Worm (Caenorhabditis elegans) whole organism, midembryonic: Measurements from ENCODE around the gene C49A9.5.

ENCODE experiments used
- T22C8.4 ChIP-seq: fragments of 200-800 bp; sonication (Bioruptor generic); IDR thresholded peaks from 2 replicates; pipeline ENCODE4 v1.3.6; 2022; ENCODE audit warnings: missing genetic modification characterization, missing compliant biosample characterization
- cog-1 ChIP-seq: sonication (generic microtip); optimal IDR thresholded peaks from 2 replicates; lab custom pipeline; 2016; ENCODE audit warnings: missing genetic modification characterization, missing compliant biosample characterization
- flt-1 ChIP-seq: fragments of 200-800 bp; sonication (Bioruptor generic); IDR thresholded peaks from 2 replicates; pipeline ENCODE4 v1.3.6; 2022; ENCODE audit warnings: missing genetic modification characterization, missing compliant biosample characterization
- klf-2 ChIP-seq: fragments of 200-800 bp; sonication (Bioruptor generic); conservative IDR thresholded peaks from 2 replicates; pipeline ENCODE4 v1.3.6; 2022; ENCODE audit warnings: missing genetic modification reagents, missing genetic modification characterization, missing compliant biosample characterization
- med-1 ChIP-seq: sonication (generic microtip); optimal IDR thresholded peaks from 2 replicates; lab custom pipeline; 2017; ENCODE audit warnings: missing genetic modification characterization, mild to moderate bottlenecking, missing compliant biosample characterization, antibody characterized with exemption, missing genetic modification reagents; ENCODE audit not compliant: insufficient read depth
- ref-1 ChIP-seq: fragments of 200-800 bp; sonication (Bioruptor generic); conservative IDR thresholded peaks from 2 replicates; pipeline ENCODE4 v1.3.6; 2022; ENCODE audit warnings: missing genetic modification reagents, missing genetic modification characterization, missing compliant biosample characterization
- tab-1 ChIP-seq: fragments of 200-800 bp; sonication (Bioruptor generic); IDR thresholded peaks from 2 replicates; pipeline ENCODE4 v1.3.6; 2022; ENCODE audit warnings: missing genetic modification characterization, missing compliant biosample characterization
- ztf-23 ChIP-seq: fragments of 200-800 bp; sonication (Bioruptor generic); IDR thresholded peaks from 2 replicates; pipeline ENCODE4 v1.3.6; 2022; ENCODE audit warnings: missing genetic modification reagents, missing genetic modification characterization, missing compliant biosample characterization
- ztf-29 ChIP-seq: fragments of 200-800 bp; sonication (Bioruptor generic); IDR thresholded peaks from 2 replicates; pipeline ENCODE4 v1.3.6; 2022; ENCODE audit warnings: missing genetic modification reagents, missing genetic modification characterization, missing compliant biosample characterization

C49A9.5 gene

ce11 chrIV:6213403-6213802, at the start of gene C49A9.5:
Gene C49A9.5, plus strand, starts transcription at chrIV:6213673.
- TF ChIP-seq klf-2 (GFP tag; lab: Robert Waterston, UW) (no peak), tab-1 (GFP tag; lab: Robert Waterston, UW) (no peak), med-1 (GFP tag; lab: Kevin White, UChicago) (no peak), ref-1 (no peak), flt-1 (GFP tag; lab: Robert Waterston, UW) (no peak)

DNA sequence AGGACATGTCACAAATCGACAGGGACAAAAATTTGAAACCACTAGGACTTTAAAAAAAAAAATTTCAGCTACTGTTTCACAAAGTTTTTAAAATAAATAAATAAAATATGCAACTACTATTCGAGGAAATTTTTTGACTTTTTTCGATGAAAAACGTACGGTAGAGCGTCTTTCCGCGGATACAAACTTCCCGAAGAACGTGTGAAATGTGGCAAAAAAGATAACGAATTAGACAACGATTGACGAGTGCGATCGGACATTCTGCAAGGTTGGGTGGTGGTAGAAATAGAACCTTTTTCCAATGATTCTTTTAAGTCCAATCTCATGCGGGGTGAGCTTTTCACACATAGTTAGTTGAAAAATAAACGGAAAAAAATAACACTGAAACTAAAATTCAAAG, 47.7 kb upstream of the C49A9.5 start:
- TF ChIP-seq flt-1 (GFP tag; lab: Robert Waterston, UW) (no peak), med-1 (GFP tag; lab: Kevin White, UChicago) (no peak), T22C8.4 (GFP tag; lab: Robert Waterston, UW) (no peak), cog-1 (tag; lab: Kevin White, UChicago) (no peak), ztf-29 (GFP tag; lab: Robert Waterston, UW) (no peak), ztf-23 (GFP tag; lab: Robert Waterston, UW) (no peak), klf-2 (GFP tag; lab: Robert Waterston, UW) (no peak), ref-1 (no peak), tab-1 (GFP tag; lab: Robert Waterston, UW) (no peak)

DNA sequence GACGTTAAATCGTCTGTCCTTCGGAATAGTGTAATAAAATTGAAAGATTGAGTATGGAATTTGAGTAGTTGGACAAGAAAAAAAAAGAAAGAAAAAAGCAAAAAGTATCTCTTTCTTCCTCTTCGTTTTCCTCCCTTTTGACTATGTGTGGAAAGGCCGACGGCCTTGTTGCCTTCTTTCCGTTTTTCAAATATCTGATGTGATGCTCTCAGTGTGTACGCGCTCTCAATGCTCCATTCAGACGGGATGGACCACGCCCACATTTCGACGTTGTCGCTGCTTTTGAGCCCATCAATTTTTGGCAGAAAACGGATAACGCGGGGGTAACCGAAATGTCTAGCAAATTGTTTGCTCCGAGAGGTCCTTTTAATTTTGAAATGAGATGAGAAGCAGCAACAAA, 40.5 kb upstream of the C49A9.5 start:
- TF ChIP-seq flt-1 (GFP tag; lab: Robert Waterston, UW) = no peak
- no peak for TF ChIP-seq med-1 (GFP tag; lab: Kevin White, UChicago)
- no peak for TF ChIP-seq T22C8.4 (GFP tag; lab: Robert Waterston, UW)
- no peak for TF ChIP-seq ref-1
- TF ChIP-seq ztf-29 (GFP tag; lab: Robert Waterston, UW) = no peak
- no peak for TF ChIP-seq cog-1 (tag; lab: Kevin White, UChicago)
- no peak for TF ChIP-seq ztf-23 (GFP tag; lab: Robert Waterston, UW)
- no peak for TF ChIP-seq tab-1 (GFP tag; lab: Robert Waterston, UW)
- TF ChIP-seq klf-2 (GFP tag; lab: Robert Waterston, UW) = no peak

DNA sequence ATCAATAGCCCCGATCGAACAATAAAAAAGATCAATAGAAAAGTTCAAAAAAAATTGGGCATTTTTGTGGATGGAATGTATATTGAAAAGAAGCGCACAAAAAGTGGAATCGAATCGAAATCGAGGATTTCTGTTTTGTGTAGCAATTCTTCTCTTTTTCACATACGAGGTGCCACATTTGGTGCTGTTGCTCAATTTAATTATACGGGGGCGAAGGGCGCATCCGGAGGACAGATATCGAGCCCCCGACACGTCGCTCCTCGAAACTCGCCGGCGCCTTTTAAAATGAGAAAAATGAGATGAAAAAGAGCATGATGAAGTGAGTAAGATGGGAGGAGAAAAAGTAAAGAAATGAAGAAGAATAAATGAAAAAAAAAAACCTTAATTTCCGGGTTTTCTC, 36.1 kb upstream of the C49A9.5 start:
- TF ChIP-seq ref-1 = no peak
- no peak for TF ChIP-seq med-1 (GFP tag; lab: Kevin White, UChicago)
- TF ChIP-seq ztf-23 (GFP tag; lab: Robert Waterston, UW) = no peak
- TF ChIP-seq cog-1 (tag; lab: Kevin White, UChicago) = no peak
- TF ChIP-seq T22C8.4 (GFP tag; lab: Robert Waterston, UW) = no peak
- no peak for TF ChIP-seq klf-2 (GFP tag; lab: Robert Waterston, UW)

DNA sequence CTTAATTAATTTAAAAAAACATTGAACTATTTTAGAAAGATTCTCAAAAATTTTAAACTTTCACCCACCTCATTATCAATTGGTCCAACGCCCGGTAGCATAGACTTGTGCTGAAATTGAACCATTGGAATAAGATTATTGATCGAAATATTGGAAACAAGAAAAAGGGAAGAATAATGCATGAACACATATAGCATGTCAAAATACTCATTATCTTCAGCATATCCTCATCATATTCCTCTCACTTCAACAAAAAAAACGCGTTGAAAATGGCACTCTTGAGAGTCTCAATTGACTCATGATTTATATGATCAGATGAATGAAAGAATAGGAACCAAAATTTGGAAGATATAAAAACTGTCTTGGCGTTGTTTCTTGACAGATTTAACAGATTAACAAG, 29.7 kb upstream of the C49A9.5 start, which contains the start of gene unc-77:
Gene unc-77, minus strand, starts transcription at position 101 of the 400 bp plus-strand sequence.
- TF ChIP-seq cog-1 (tag; lab: Kevin White, UChicago) (no peak), tab-1 (GFP tag; lab: Robert Waterston, UW) (no peak), T22C8.4 (GFP tag; lab: Robert Waterston, UW) (no peak), ztf-23 (GFP tag; lab: Robert Waterston, UW) (no peak), klf-2 (GFP tag; lab: Robert Waterston, UW) (no peak), med-1 (GFP tag; lab: Kevin White, UChicago) (no peak), ztf-29 (GFP tag; lab: Robert Waterston, UW) (no peak), flt-1 (GFP tag; lab: Robert Waterston, UW) (no peak)

- no peak for TF ChIP-seq med-1 (GFP tag; lab: Kevin White, UChicago)
- TF ChIP-seq cog-1 (tag; lab: Kevin White, UChicago) = no peak
- TF ChIP-seq ztf-23 (GFP tag; lab: Robert Waterston, UW) = no peak
- TF ChIP-seq tab-1 (GFP tag; lab: Robert Waterston, UW) = no peak
- TF ChIP-seq T22C8.4 (GFP tag; lab: Robert Waterston, UW) = no peak
- TF ChIP-seq ref-1 = no peak
Measured at ce11 chrIV:6185578-6185977, 27.9 kb upstream of the C49A9.5 start, which contains the start of gene asp-9. Gene asp-9, plus strand, starts transcription at chrIV:6185889.

DNA sequence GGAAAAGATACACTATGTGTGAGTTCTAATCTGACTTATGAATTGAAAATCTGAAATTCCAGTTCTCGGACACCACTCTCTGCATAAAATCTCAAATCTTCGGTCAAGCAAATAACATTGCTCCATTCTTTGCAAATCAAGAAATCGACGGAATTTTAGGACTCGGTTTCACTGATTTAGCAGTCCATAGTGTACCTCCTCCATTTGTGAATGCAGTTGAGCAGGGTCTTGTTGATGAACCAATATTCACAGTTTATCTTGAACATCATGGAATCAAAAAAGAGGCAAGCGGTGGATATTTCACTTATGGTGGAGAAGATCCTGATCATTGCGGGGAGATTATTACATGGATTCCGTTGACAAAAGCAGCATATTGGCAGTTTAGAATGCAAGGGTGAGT, 26.3 kb upstream of the C49A9.5 start:
- TF ChIP-seq tab-1 (GFP tag; lab: Robert Waterston, UW) (no peak), med-1 (GFP tag; lab: Kevin White, UChicago) (no peak), ztf-29 (GFP tag; lab: Robert Waterston, UW) (no peak)

DNA sequence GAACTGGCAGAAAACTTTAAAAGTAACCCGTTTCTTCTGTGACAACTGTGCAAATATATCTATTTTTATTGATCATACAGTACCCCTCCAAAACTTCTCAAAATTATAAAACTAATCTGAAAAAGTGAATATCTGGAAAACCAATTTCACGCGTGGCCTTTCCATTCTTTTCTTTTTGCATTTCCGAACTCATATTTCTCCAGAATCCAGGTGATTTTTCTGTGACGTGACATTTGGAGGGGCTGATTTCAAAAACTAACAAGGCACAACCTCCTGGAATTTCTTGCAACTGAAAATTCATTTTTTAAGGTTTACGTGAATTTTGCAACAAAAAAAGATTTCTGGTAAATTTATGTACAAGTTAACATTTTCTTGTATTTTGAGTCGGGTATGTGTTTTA, 13.2 kb upstream of the C49A9.5 start:
- TF ChIP-seq ztf-29 (GFP tag; lab: Robert Waterston, UW) (no peak), med-1 (GFP tag; lab: Kevin White, UChicago) (no peak), ref-1 (no peak), flt-1 (GFP tag; lab: Robert Waterston, UW) (no peak), ztf-23 (GFP tag; lab: Robert Waterston, UW) (no peak), tab-1 (GFP tag; lab: Robert Waterston, UW) (no peak), T22C8.4 (GFP tag; lab: Robert Waterston, UW) (no peak), klf-2 (GFP tag; lab: Robert Waterston, UW) (no peak), cog-1 (tag; lab: Kevin White, UChicago) (no peak)

- TF ChIP-seq T22C8.4 (GFP tag; lab: Robert Waterston, UW) (no peak), ztf-29 (GFP tag; lab: Robert Waterston, UW) (no peak), ztf-23 (GFP tag; lab: Robert Waterston, UW) (no peak), med-1 (GFP tag; lab: Kevin White, UChicago) (no peak), cog-1 (tag; lab: Kevin White, UChicago) (no peak), tab-1 (GFP tag; lab: Robert Waterston, UW) (no peak), flt-1 (GFP tag; lab: Robert Waterston, UW) (no peak), ref-1 (no peak)
Measured at ce11 chrIV:6201769-6202168, 11.7 kb upstream of the C49A9.5 start, which contains the start of gene tkr-2. Gene tkr-2, plus strand, starts transcription at chrIV:6202069.
